Worm (Caenorhabditis elegans) whole organism, midembryonic: ENCODE measurements around the gene tag-115.

Experiments
- flt-1 ChIP-seq: fragments of 200-800 bp; sonication (Bioruptor generic); IDR thresholded peaks from 2 replicates; pipeline ENCODE4 v1.3.6; 2022; ENCODE audit warnings: missing genetic modification characterization, missing compliant biosample characterization
- klf-2 ChIP-seq: fragments of 200-800 bp; sonication (Bioruptor generic); conservative IDR thresholded peaks from 2 replicates; pipeline ENCODE4 v1.3.6; 2022; ENCODE audit warnings: missing genetic modification reagents, missing genetic modification characterization, missing compliant biosample characterization
- ref-1 ChIP-seq: fragments of 200-800 bp; sonication (Bioruptor generic); conservative IDR thresholded peaks from 2 replicates; pipeline ENCODE4 v1.3.6; 2022; ENCODE audit warnings: missing genetic modification reagents, missing genetic modification characterization, missing compliant biosample characterization
- tab-1 ChIP-seq: fragments of 200-800 bp; sonication (Bioruptor generic); IDR thresholded peaks from 2 replicates; pipeline ENCODE4 v1.3.6; 2022; ENCODE audit warnings: missing genetic modification characterization, missing compliant biosample characterization
- ztf-29 ChIP-seq: fragments of 200-800 bp; sonication (Bioruptor generic); IDR thresholded peaks from 2 replicates; pipeline ENCODE4 v1.3.6; 2022; ENCODE audit warnings: missing genetic modification reagents, missing genetic modification characterization, missing compliant biosample characterization

ce11 chrIV:13231393-13231792, 7.8 kb downstream of the tag-115 start:
- no peak for TF ChIP-seq tab-1 (GFP tag; lab: Robert Waterston, UW)
- TF ChIP-seq klf-2: no peak
- no peak for TF ChIP-seq ztf-29 (GFP tag; lab: Robert Waterston, UW)
- TF ChIP-seq flt-1 (GFP tag; lab: Robert Waterston, UW): no peak
- TF ChIP-seq ref-1: no peak
